Worm (Caenorhabditis elegans) whole organism, L1 larva: Measurements from ENCODE around the gene mrpl-44.

Experiments
- dpl-1 ChIP-seq, 3 experiments: fragments of 150-350 bp in 2 of 3; sonication (generic microtip) in 1 of 3; optimal IDR thresholded peaks; 2 replicates each; lab custom pipeline; 2014 to 2017; ENCODE audit warnings: missing biosample characterization in 3 of 3, missing genetic modification characterization in 3 of 3, missing genetic modification reagents in 3 of 3
- jun-1 ChIP-seq: fragments of 150-350 bp; optimal IDR thresholded peaks from 2 replicates; lab custom pipeline; 2014; ENCODE audit warnings: missing biosample characterization, missing genetic modification reagents, missing genetic modification characterization
- ztf-11 ChIP-seq, 2 experiments: sonication (generic microtip); optimal IDR thresholded peaks; 2 replicates each; lab custom pipeline; 2016 to 2017; ENCODE audit warnings: missing genetic modification characterization in 2 of 2, missing biosample characterization in 1 of 2, missing compliant biosample characterization in 1 of 2

DNA sequence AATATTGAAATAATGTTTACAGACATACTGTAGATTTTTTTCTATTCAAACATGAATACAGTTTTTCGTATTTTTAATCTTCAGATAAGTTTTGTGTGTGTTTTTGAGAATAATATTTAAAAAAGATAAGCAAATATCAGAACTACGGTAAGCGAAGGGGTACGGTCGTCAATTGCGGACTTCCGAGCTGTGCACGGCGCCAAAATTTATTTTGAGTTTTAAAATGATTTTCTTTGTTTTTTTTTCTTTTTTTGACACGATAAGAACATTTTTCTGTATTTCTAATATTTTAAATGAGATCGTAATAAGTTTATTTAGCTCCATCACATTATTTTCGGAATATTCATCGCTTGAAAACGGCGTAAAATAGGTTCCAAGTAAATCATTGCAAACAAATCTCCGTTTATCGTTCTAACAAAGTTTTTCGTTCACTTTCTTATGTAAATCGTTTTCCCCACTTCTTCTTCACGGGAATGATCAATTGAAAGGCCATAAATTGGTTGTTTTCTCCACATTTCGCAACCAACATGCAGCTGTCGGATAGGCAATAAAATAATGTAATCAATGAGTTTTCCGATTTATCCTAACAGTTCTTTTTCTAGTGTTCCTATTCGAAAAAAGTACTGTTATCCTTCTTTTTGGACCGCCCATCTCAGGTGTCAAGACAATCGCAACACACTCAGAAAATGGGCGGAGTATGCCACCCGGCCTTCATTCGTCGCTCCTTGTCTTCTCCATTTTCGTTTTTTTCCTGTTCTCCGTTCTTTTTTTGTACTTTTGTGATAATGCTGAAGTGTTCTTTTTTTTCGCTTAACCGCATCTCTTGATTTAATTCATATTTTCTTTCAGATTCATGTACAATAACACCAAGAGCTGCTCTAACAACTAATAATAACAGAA lies 2.5 kb upstream of the mrpl-44 start, which contains the start of gene glp-1:
- TF ChIP-seq dpl-1 (GFP tag; optimal IDR thresholded peaks at IDR 0.05; lab: Kevin White, UChicago): no peak
- TF ChIP-seq jun-1: no peak
- TF ChIP-seq ztf-11 (tag; optimal IDR thresholded peaks at IDR 0.05; lab: Kevin White, UChicago): no peak
